Worm (Caenorhabditis elegans): ENCODE data around the gene ZC477.3.

The ZC477.3 gene

ce11 chrIV:7062697-7063096 lies 40.6 kb upstream of the ZC477.3 start (continued):
- no peak for TF ChIP-seq swsn-7 (tag; optimal IDR thresholded peaks at IDR 0.05)

ce11 chrIV:7065022-7065421 lies 38.3 kb upstream of the ZC477.3 start, which contains the start of gene Y43B11AL.1:
TSS of gene Y43B11AL.1 (plus strand) at chrIV:7065322.
- no peak for TF ChIP-seq zip-4 (GFP tag; optimal IDR thresholded peaks at IDR 0.05)
- TF ChIP-seq skn-1 (tag; optimal IDR thresholded peaks at IDR 0.05) = no peak
- TF ChIP-seq snpc-4 (tag; optimal IDR thresholded peaks at IDR 0.05) = no peak
- TF ChIP-seq dpl-1 (GFP tag; optimal IDR thresholded peaks at IDR 0.05) = no peak
- TF ChIP-seq tlp-1 (tag; optimal IDR thresholded peaks at IDR 0.05) = no peak
- no peak for TF ChIP-seq jun-1 (tag; optimal IDR thresholded peaks at IDR 0.05)
- TF ChIP-seq mdl-1 (tag; optimal IDR thresholded peaks at IDR 0.05) = no peak
- TF ChIP-seq hlh-17 (GFP tag; optimal IDR thresholded peaks at IDR 0.05; ENCODE audit: borderline replicate concordance) = no peak
- TF ChIP-seq blmp-1 (tag; optimal IDR thresholded peaks at IDR 0.05) = no peak
- no peak for TF ChIP-seq unc-86 (tag; optimal IDR thresholded peaks at IDR 0.05)

- TF ChIP-seq lir-3 (tag; optimal IDR thresholded peaks at IDR 0.05; ENCODE audit: poor library complexity) = no peak
- no peak for TF ChIP-seq nhr-90 (tag; optimal IDR thresholded peaks at IDR 0.05; ENCODE audit: poor library complexity)
- no peak for TF ChIP-seq ceh-90 (tag; optimal IDR thresholded peaks at IDR 0.05)
- no peak for TF ChIP-seq sox-4 (tag; optimal IDR thresholded peaks at IDR 0.05)
- TF ChIP-seq nhr-19 (GFP tag; conservative IDR thresholded peaks at IDR 0.05) = no peak
- TF ChIP-seq isw-1 (GFP tag; IDR thresholded peaks at IDR 0.05) = no peak
- TF ChIP-seq Y116A8C.19 (tag; optimal IDR thresholded peaks at IDR 0.05; ENCODE audit: borderline replicate concordance) = no peak
- TF ChIP-seq lin-14 (GFP tag; optimal IDR thresholded peaks at IDR 0.05) = no peak
- TF ChIP-seq C04F5.9 (tag; optimal IDR thresholded peaks at IDR 0.05) = no peak
- no peak for TF ChIP-seq blmp-1 (tag; optimal IDR thresholded peaks at IDR 0.05)
- no peak for TF ChIP-seq grh-1 (GFP tag; IDR thresholded peaks at IDR 0.05)
- TF ChIP-seq lsy-2 (tag; optimal IDR thresholded peaks at IDR 0.05) = no peak
- no peak for TF ChIP-seq elt-2 (tag; optimal IDR thresholded peaks at IDR 0.05)
- TF ChIP-seq C34B4.2 (tag; optimal IDR thresholded peaks at IDR 0.05) = no peak
- no peak for TF ChIP-seq rnt-1 (tag; optimal IDR thresholded peaks at IDR 0.05)
- no peak for TF ChIP-seq ets-5 (GFP tag; IDR thresholded peaks at IDR 0.05)
These were observed 35.8 kb upstream of the ZC477.3 start for ce11 chrIV:7067446-7067845.

ce11 chrIV:7072110-7072509 lies 31.2 kb upstream of the ZC477.3 start, which contains the start of gene srg-48:
TSS of gene srg-48 (plus strand) at chrIV:7072410.
- TF ChIP-seq alr-1 (tag; optimal IDR thresholded peaks at IDR 0.05; ENCODE audit: borderline replicate concordance) (no peak), hlh-4 (tag; optimal IDR thresholded peaks at IDR 0.05) (no peak), nhr-71 (tag; optimal IDR thresholded peaks at IDR 0.05) (no peak), vab-15 (tag; optimal IDR thresholded peaks at IDR 0.05) (no peak), egl-13 (tag; optimal IDR thresholded peaks at IDR 0.05) (no peak), ces-1 (GFP tag; optimal IDR thresholded peaks at IDR 0.05) (no peak), skn-1 (tag; optimal IDR thresholded peaks at IDR 0.05) (no peak), aha-1 (tag; optimal IDR thresholded peaks at IDR 0.05) (no peak), isw-1 (GFP tag; IDR thresholded peaks at IDR 0.05) (no peak), blmp-1 (tag; optimal IDR thresholded peaks at IDR 0.05) (no peak), pag-3 (tag; optimal IDR thresholded peaks at IDR 0.05; ENCODE audit: borderline replicate concordance, insufficient read depth) (no peak), dpl-1 (GFP tag; optimal IDR thresholded peaks at IDR 0.05) (no peak)

- TF ChIP-seq nhr-47 (tag; optimal IDR thresholded peaks at IDR 0.05) (no peak), pax-3 (tag; optimal IDR thresholded peaks at IDR 0.05) (no peak), fkh-8 (tag; optimal IDR thresholded peaks at IDR 0.05) (no peak), lin-39 (tag; optimal IDR thresholded peaks at IDR 0.05) (no peak), pag-3 (tag; optimal IDR thresholded peaks at IDR 0.05; ENCODE audit: borderline replicate concordance, insufficient read depth) (no peak), dpl-1 (GFP tag; optimal IDR thresholded peaks at IDR 0.05) (no peak), nhr-76 (tag; optimal IDR thresholded peaks at IDR 0.05) (no peak), zag-1 (tag; optimal IDR thresholded peaks at IDR 0.05) (no peak), elt-2 (tag; optimal IDR thresholded peaks at IDR 0.05) (no peak), ztf-11 (tag; optimal IDR thresholded peaks at IDR 0.05) (no peak), unc-62 (GFP tag; optimal IDR thresholded peaks at IDR 0.05) (no peak)
These were observed 28.2 kb upstream of the ZC477.3 start, which contains the start of gene srg-50 for ce11 chrIV:7075063-7075462. TSS of gene srg-50 (minus strand) at chrIV:7075163.
